Worm (Caenorhabditis elegans): Measurements from ENCODE around the gene ptr-19.

ptr-19 gene

ce11 chrIII:10755480-10756066 is 26.1 kb upstream of the ptr-19 start, which contains the start of gene hpl-2:
Gene hpl-2, minus strand, starts transcription at chrIII:10755530.
- TF ChIP-seq fkh-8 (tag; optimal IDR thresholded peaks at IDR 0.05) = no peak
- no peak for TF ChIP-seq efl-1 (optimal IDR thresholded peaks at IDR 0.05)
- peak in 1 of 2 experiments; percentile 93 for TF ChIP-seq efl-1 (GFP tag; optimal IDR thresholded peaks at IDR 0.05 in 1 of 2)

- TF ChIP-seq egl-13 (tag; optimal IDR thresholded peaks at IDR 0.05) (no peak), snu-23 (GFP tag; optimal IDR thresholded peaks at IDR 0.05) (no peak), irx-1 (tag; optimal IDR thresholded peaks at IDR 0.05) (no peak), C16A3.4 (tag; optimal IDR thresholded peaks at IDR 0.05) (no peak), dsc-1 (tag; optimal IDR thresholded peaks at IDR 0.05) (no peak), pag-3 (tag; optimal IDR thresholded peaks at IDR 0.05; ENCODE audit: borderline replicate concordance, insufficient read depth) (no peak), dpl-1 (GFP tag; optimal IDR thresholded peaks at IDR 0.05) (no peak), C34B4.2 (tag; optimal IDR thresholded peaks at IDR 0.05) (no peak), efl-1 (optimal IDR thresholded peaks at IDR 0.05) (no peak), efl-1 (GFP tag; optimal IDR thresholded peaks at IDR 0.05 in 1 of 2) (no peak), swsn-7 (tag; optimal IDR thresholded peaks at IDR 0.05) (no peak), aha-1 (tag; optimal IDR thresholded peaks at IDR 0.05) (no peak), skn-1 (tag; optimal IDR thresholded peaks at IDR 0.05) (no peak), unc-86 (tag; optimal IDR thresholded peaks at IDR 0.05) (no peak), ceh-63 (GFP tag; optimal IDR thresholded peaks at IDR 0.05) (no peak)
Observed at ce11 chrIII:10757540-10757939, 24.1 kb upstream of the ptr-19 start, which contains the start of gene rnf-113. Gene rnf-113, minus strand, starts transcription at chrIII:10757640.

ce11 chrIII:10758422-10758821 is 23.2 kb upstream of the ptr-19 start, which contains the start of gene K01G5.10:
Gene K01G5.10, minus strand, starts transcription at chrIII:10758522.
- no peak for TF ChIP-seq ama-1 (optimal IDR thresholded peaks at IDR 0.05)
- TF ChIP-seq pqm-1 (tag; optimal IDR thresholded peaks at IDR 0.05) = no peak
- TF ChIP-seq lsy-2 (tag; optimal IDR thresholded peaks at IDR 0.05) = no peak
- TF ChIP-seq dsc-1 (tag; optimal IDR thresholded peaks at IDR 0.05) = no peak
- TF ChIP-seq unc-130 (tag; optimal IDR thresholded peaks at IDR 0.05) = no peak
- TF ChIP-seq sptf-1 (tag; optimal IDR thresholded peaks at IDR 0.05) = no peak
- TF ChIP-seq hpl-2 (GFP tag; optimal IDR thresholded peaks at IDR 0.05) = no peak
- TF ChIP-seq fkh-4 (tag; optimal IDR thresholded peaks at IDR 0.05; ENCODE audit: borderline replicate concordance) = no peak
- TF ChIP-seq nhr-85 (tag) = no peak
- TF ChIP-seq ceh-8 (GFP tag; optimal IDR thresholded peaks at IDR 0.05) = no peak
- TF ChIP-seq nhr-47 (tag; optimal IDR thresholded peaks at IDR 0.05) = no peak
- no peak for TF ChIP-seq aly-2 (tag; optimal IDR thresholded peaks at IDR 0.05)
- no peak for TF ChIP-seq ztf-11 (tag; optimal IDR thresholded peaks at IDR 0.05)
- no peak for TF ChIP-seq nhr-20 (tag; optimal IDR thresholded peaks at IDR 0.05)
- TF ChIP-seq irx-1 (tag; optimal IDR thresholded peaks at IDR 0.05) = no peak
- TF ChIP-seq nhr-28 (tag; optimal IDR thresholded peaks at IDR 0.05) = no peak
- TF ChIP-seq lin-14 (GFP tag; optimal IDR thresholded peaks at IDR 0.05) = no peak

- TF ChIP-seq C16A3.4 (tag; optimal IDR thresholded peaks at IDR 0.05) = peak; percentile 100
- peak; percentile 48 for TF ChIP-seq hlh-4 (tag; optimal IDR thresholded peaks at IDR 0.05)
- peak; percentile 96 for TF ChIP-seq lin-39 (tag; optimal IDR thresholded peaks at IDR 0.05)
- TF ChIP-seq hlh-17 (GFP tag; optimal IDR thresholded peaks at IDR 0.05; ENCODE audit: borderline replicate concordance) = no peak
- TF ChIP-seq jun-1 (tag; optimal IDR thresholded peaks at IDR 0.05) = peak; percentile 100
- TF ChIP-seq tbx-2 (tag; optimal IDR thresholded peaks at IDR 0.05) = peak; percentile 100
- TF ChIP-seq unc-30 (tag; optimal IDR thresholded peaks at IDR 0.05) = peak; percentile 19
- TF ChIP-seq nhr-28 (tag; optimal IDR thresholded peaks at IDR 0.05) = peak; percentile 57
- TF ChIP-seq Y116A8C.19 (tag; optimal IDR thresholded peaks at IDR 0.05; ENCODE audit: borderline replicate concordance) = peak; percentile 95
- TF ChIP-seq blmp-1 (tag; optimal IDR thresholded peaks at IDR 0.05) = peak; percentile 82
- peak; percentile 99 for TF ChIP-seq fos-1 (tag; optimal IDR thresholded peaks at IDR 0.05)
- peak; percentile 96 for TF ChIP-seq C34B4.2 (tag; optimal IDR thresholded peaks at IDR 0.05)
- peak; percentile 100 for TF ChIP-seq snu-23 (GFP tag; optimal IDR thresholded peaks at IDR 0.05)
- TF ChIP-seq pax-3 (tag; optimal IDR thresholded peaks at IDR 0.05) = peak; percentile 100
- TF ChIP-seq isw-1 (GFP tag; IDR thresholded peaks at IDR 0.05) = peak; percentile 100
- TF ChIP-seq xbp-1 (tag; optimal IDR thresholded peaks at IDR 0.05) = peak; percentile 99
- peak; percentile 91 for TF ChIP-seq ces-1 (GFP tag; optimal IDR thresholded peaks at IDR 0.05)
- TF ChIP-seq skn-1 (tag; optimal IDR thresholded peaks at IDR 0.05) = peak; percentile 99
- TF ChIP-seq unc-86 (tag; optimal IDR thresholded peaks at IDR 0.05) = peak; percentile 100
- TF ChIP-seq ceh-90 (tag; optimal IDR thresholded peaks at IDR 0.05) = peak; percentile 84
Observed at ce11 chrIII:10759050-10760023, 22.3 kb upstream of the ptr-19 start, which contains the start of gene tasp-1. Gene tasp-1, plus strand, starts transcription at chrIII:10759307.
